Worm (Caenorhabditis elegans) whole organism, young adult: ENCODE results near the gene srd-45.

Source experiments
- B0019.2 ChIP-seq: fragments of 200-800 bp; sonication (Bioruptor generic); conservative IDR thresholded peaks from 2 replicates; pipeline ENCODE4 v1.3.6; 2022; ENCODE audit warnings: missing genetic modification reagents, missing genetic modification characterization, missing compliant biosample characterization
- B0035.1 ChIP-seq: sonication (generic microtip); optimal IDR thresholded peaks from 2 replicates; lab custom pipeline; 2016; ENCODE audit warnings: missing genetic modification characterization, mild to moderate bottlenecking, missing compliant biosample characterization, missing genotype, missing genetic modification reagents
- C06A6.2 ChIP-seq: fragments of 200-800 bp; sonication (Bioruptor generic); conservative IDR thresholded peaks from 2 replicates; pipeline ENCODE4 v1.3.6; 2022; ENCODE audit warnings: missing genetic modification characterization, missing compliant biosample characterization
- D2030.7 ChIP-seq: fragments of 200-800 bp; sonication (Bioruptor generic); IDR thresholded peaks from 2 replicates; pipeline ENCODE4 v1.3.6; 2022; ENCODE audit warnings: missing genetic modification reagents, missing genetic modification characterization, missing compliant biosample characterization
- F23B12.7 ChIP-seq: sonication (generic microtip); optimal IDR thresholded peaks from 2 replicates; lab custom pipeline; 2017; ENCODE audit warnings: missing genetic modification characterization, mild to moderate bottlenecking, missing compliant biosample characterization, antibody characterized with exemption, moderate library complexity; ENCODE audit not compliant: insufficient read depth
- F55B11.4 ChIP-seq: sonication (generic microtip); optimal IDR thresholded peaks from 2 replicates; lab custom pipeline; 2016; ENCODE audit warnings: missing compliant biosample characterization, missing genetic modification characterization, borderline replicate concordance; ENCODE audit not compliant: insufficient read depth
- F57A8.1 ChIP-seq: fragments of 200-800 bp; sonication (Bioruptor generic); optimal IDR thresholded peaks from 2 replicates; lab custom pipeline; 2018; ENCODE audit warnings: mild to moderate bottlenecking, missing genetic modification characterization, moderate library complexity, missing compliant biosample characterization
- Y53F4B.3 ChIP-seq: fragments of 200-800 bp; sonication (Bioruptor generic); IDR thresholded peaks from 2 replicates; pipeline ENCODE4 v1.3.6; 2022; ENCODE audit warnings: missing genetic modification reagents, missing genetic modification characterization, missing compliant biosample characterization
- Y53G8AR.9 ChIP-seq: fragments of 200-800 bp; sonication (Bioruptor generic); conservative IDR thresholded peaks from 2 replicates; pipeline ENCODE4 v1.3.6; 2022; ENCODE audit warnings: missing genetic modification reagents, missing genetic modification characterization, missing compliant biosample characterization
- Y56A3A.18 ChIP-seq: fragments of 200-800 bp; sonication (Bioruptor generic); IDR thresholded peaks from 2 replicates; pipeline ENCODE4 v1.3.6; 2022; ENCODE audit warnings: missing genetic modification reagents, missing genetic modification characterization, missing compliant biosample characterization
- Y79H2A.3 ChIP-seq: fragments of 200-800 bp; sonication (Bioruptor generic); conservative IDR thresholded peaks from 2 replicates; pipeline ENCODE4 v1.3.6; 2022; ENCODE audit warnings: missing genetic modification reagents, missing genetic modification characterization, missing compliant biosample characterization
- Y95B8A.8 ChIP-seq: fragments of 200-800 bp; sonication (Bioruptor generic); IDR thresholded peaks from 2 replicates; pipeline ENCODE4 v1.3.6; 2022; ENCODE audit warnings: missing genetic modification reagents, missing genetic modification characterization, missing compliant biosample characterization
- ama-1 ChIP-seq, 3 experiments: fragments of 150-350 bp in 1 of 3; sonication (generic microtip) in 2 of 3; optimal IDR thresholded peaks; 2 replicates each; lab custom pipeline; 2014 to 2018; ENCODE audit warnings: missing biosample characterization in 2 of 3, missing genetic modification characterization in 2 of 3, missing genetic modification reagents in 2 of 3
- aptf-2 ChIP-seq: fragments of 200-800 bp; sonication (Bioruptor generic); conservative IDR thresholded peaks from 2 replicates; pipeline ENCODE4 v1.3.6; 2022; ENCODE audit warnings: missing genetic modification reagents, missing genetic modification characterization, missing compliant biosample characterization
- attf-5 ChIP-seq: fragments of 200-800 bp; sonication (Bioruptor generic); optimal IDR thresholded peaks from 2 replicates; lab custom pipeline; 2018; ENCODE audit warnings: mild to moderate bottlenecking, missing genetic modification characterization, missing compliant biosample characterization
- attf-6 ChIP-seq: fragments of 200-800 bp; sonication (Bioruptor generic); IDR thresholded peaks from 2 replicates; pipeline ENCODE4 v1.3.6; 2022; ENCODE audit warnings: missing genetic modification reagents, missing genetic modification characterization, missing compliant biosample characterization
- bed-2 ChIP-seq: fragments of 200-800 bp; sonication (Bioruptor generic); IDR thresholded peaks from 2 replicates; pipeline ENCODE4 v1.3.6; 2022; ENCODE audit warnings: missing genetic modification reagents, missing genetic modification characterization, missing compliant biosample characterization
- cebp-1 ChIP-seq, 2 experiments: fragments of 200-800 bp in 1 of 2; sonication (Bioruptor generic) in 1 of 2; sonication (generic microtip) in 1 of 2; IDR thresholded peaks in 1 of 2; optimal IDR thresholded peaks in 1 of 2; 2 replicates each; pipeline versions ENCODE4 v1.3.6 to Lab custom; 2017 to 2022; ENCODE audit warnings: missing compliant biosample characterization in 2 of 2, missing genetic modification characterization in 2 of 2, mild to moderate bottlenecking in 1 of 2, missing genetic modification reagents in 1 of 2, moderate library complexity in 1 of 2
- ceh-40 ChIP-seq: fragments of 200-800 bp; sonication (Bioruptor generic); IDR thresholded peaks from 2 replicates; pipeline ENCODE4 v1.3.6; 2022; ENCODE audit warnings: missing genetic modification characterization, missing compliant biosample characterization
- ceh-79 ChIP-seq: sonication (generic microtip); optimal IDR thresholded peaks from 2 replicates; lab custom pipeline; 2017; ENCODE audit warnings: mild to moderate bottlenecking, missing genetic modification characterization, missing compliant biosample characterization
- ceh-91 ChIP-seq: fragments of 200-800 bp; sonication (Bioruptor generic); IDR thresholded peaks from 2 replicates; pipeline ENCODE4 v1.3.6; 2022; ENCODE audit warnings: missing genetic modification reagents, missing genetic modification characterization, missing compliant biosample characterization
- dpff-1 ChIP-seq: sonication (generic microtip); optimal IDR thresholded peaks from 2 replicates; lab custom pipeline; 2017; ENCODE audit warnings: mild to moderate bottlenecking, missing genetic modification characterization, missing compliant biosample characterization
- egrh-3 ChIP-seq: fragments of 200-800 bp; sonication (Bioruptor generic); IDR thresholded peaks from 2 replicates; pipeline ENCODE4 v1.3.6; 2022; ENCODE audit warnings: missing genetic modification reagents, missing genetic modification characterization, missing compliant biosample characterization
- ekl-4 ChIP-seq: fragments of 200-800 bp; sonication (Bioruptor generic); IDR thresholded peaks from 2 replicates; pipeline ENCODE4 v1.3.6; 2022; ENCODE audit warnings: missing genetic modification reagents, missing genetic modification characterization, missing compliant biosample characterization
- fkh-3 ChIP-seq: sonication (generic microtip); optimal IDR thresholded peaks from 2 replicates; lab custom pipeline; 2016; ENCODE audit warnings: mild to moderate bottlenecking, missing genetic modification characterization, missing compliant biosample characterization
- gei-17 ChIP-seq: fragments of 200-800 bp; sonication (Bioruptor generic); optimal IDR thresholded peaks from 2 replicates; lab custom pipeline; 2018; ENCODE audit warnings: mild to moderate bottlenecking, missing genetic modification characterization, missing compliant biosample characterization
- hlh-26 ChIP-seq: fragments of 200-800 bp; sonication (Bioruptor generic); conservative IDR thresholded peaks from 2 replicates; pipeline ENCODE4 v1.3.6; 2022; ENCODE audit warnings: missing genetic modification reagents, missing genetic modification characterization, missing compliant biosample characterization
- hmg-1.2 ChIP-seq: fragments of 200-800 bp; sonication (Bioruptor generic); IDR thresholded peaks from 2 replicates; pipeline ENCODE4 v1.3.6; 2022; ENCODE audit warnings: missing genetic modification reagents, missing genetic modification characterization, missing compliant biosample characterization
- hrde-1 ChIP-seq: sonication (generic microtip); optimal IDR thresholded peaks from 2 replicates; lab custom pipeline; 2016; ENCODE audit warnings: missing genetic modification characterization, mild to moderate bottlenecking, missing compliant biosample characterization, moderate library complexity, missing genotype, missing genetic modification reagents, borderline replicate concordance
- let-607 ChIP-seq, 2 experiments: fragments of 200-800 bp in 1 of 2; sonication (Bioruptor generic) in 1 of 2; sonication (generic microtip) in 1 of 2; optimal IDR thresholded peaks; 2 replicates each; lab custom pipeline; 2016 to 2018; ENCODE audit warnings: mild to moderate bottlenecking in 2 of 2, missing compliant biosample characterization in 2 of 2, missing genetic modification characterization in 2 of 2, moderate library complexity in 2 of 2, missing genotype in 1 of 2
- lin-54 ChIP-seq: fragments of 200-800 bp; sonication (Bioruptor generic); optimal IDR thresholded peaks from 2 replicates; lab custom pipeline; 2018; ENCODE audit warnings: mild to moderate bottlenecking, missing genetic modification characterization, missing compliant biosample characterization
- lsl-1 ChIP-seq: fragments of 200-800 bp; sonication (Bioruptor generic); optimal IDR thresholded peaks from 2 replicates; lab custom pipeline; 2018; ENCODE audit warnings: mild to moderate bottlenecking, missing genetic modification characterization, moderate library complexity, missing compliant biosample characterization
- nfya-1 ChIP-seq: sonication (generic microtip); optimal IDR thresholded peaks from 2 replicates; lab custom pipeline; 2017; ENCODE audit warnings: antibody characterized with exemption, missing compliant biosample characterization, missing genetic modification characterization, borderline replicate concordance; ENCODE audit not compliant: insufficient read depth
- nfyb-1 ChIP-seq: fragments of 200-800 bp; sonication (Bioruptor generic); IDR thresholded peaks from 2 replicates; pipeline ENCODE4 v1.3.6; 2022; ENCODE audit warnings: missing genetic modification reagents, missing genetic modification characterization, missing compliant biosample characterization
- nhr-80 ChIP-seq: sonication (generic microtip); optimal IDR thresholded peaks from 2 replicates; lab custom pipeline; 2016; ENCODE audit warnings: missing genetic modification characterization, missing compliant biosample characterization
- nhr-90 ChIP-seq: sonication (generic microtip); optimal IDR thresholded peaks from 2 replicates; lab custom pipeline; 2016; ENCODE audit warnings: missing genotype, mild to moderate bottlenecking, missing genetic modification characterization, missing compliant biosample characterization
- repo-1 ChIP-seq: sonication (generic microtip); optimal IDR thresholded peaks from 2 replicates; lab custom pipeline; 2017; ENCODE audit warnings: mild to moderate bottlenecking, missing genetic modification characterization, missing compliant biosample characterization
- snpc-3.4 ChIP-seq: sonication (generic microtip); optimal IDR thresholded peaks from 2 replicates; lab custom pipeline; 2017; ENCODE audit warnings: missing genetic modification characterization, mild to moderate bottlenecking, missing compliant biosample characterization, antibody characterized with exemption, moderate library complexity, missing genotype, missing genetic modification reagents
- somi-1 ChIP-seq: fragments of 200-800 bp; sonication (Bioruptor generic); optimal IDR thresholded peaks from 2 replicates; lab custom pipeline; 2018; ENCODE audit warnings: mild to moderate bottlenecking, missing genetic modification characterization, missing compliant biosample characterization
- sptf-2 ChIP-seq: fragments of 200-800 bp; sonication (Bioruptor generic); optimal IDR thresholded peaks from 2 replicates; lab custom pipeline; 2018; ENCODE audit warnings: mild to moderate bottlenecking, missing genetic modification characterization, missing compliant biosample characterization
- tbx-9 ChIP-seq: sonication (generic microtip); optimal IDR thresholded peaks from 2 replicates; lab custom pipeline; 2016; ENCODE audit warnings: borderline replicate concordance, missing genetic modification characterization, inconsistent platforms, missing compliant biosample characterization
- tlf-1 ChIP-seq: fragments of 200-800 bp; sonication (Bioruptor generic); optimal IDR thresholded peaks from 2 replicates; lab custom pipeline; 2018; ENCODE audit warnings: mild to moderate bottlenecking, missing genetic modification characterization, missing compliant biosample characterization
- unc-62 ChIP-seq: fragments of 150-350 bp; optimal IDR thresholded peaks from 2 replicates; lab custom pipeline; 2014; ENCODE audit warnings: missing biosample characterization, missing genetic modification reagents, missing genetic modification characterization

srd-45 gene

ce11 chrX:12360444-12360843 is 31.7 kb downstream of the srd-45 start, which contains the start of the genes nspc-15 and F19H6.6 (continued):
- TF ChIP-seq lin-54 (GFP tag; lab: Kevin White, UChicago) (no peak), Y95B8A.8 (GFP tag; lab: Robert Waterston, UW) (no peak), F55B11.4 (no peak), hlh-26 (GFP tag; lab: Robert Waterston, UW) (no peak)

ce11 chrX:12362951-12363486 is 34.2 kb downstream of the srd-45 start:
- no peak for TF ChIP-seq unc-62 (GFP tag; lab: Kevin White, UChicago)
- TF ChIP-seq B0019.2 (GFP tag; lab: Robert Waterston, UW) = no peak
- no peak for TF ChIP-seq aptf-2 (GFP tag; lab: Robert Waterston, UW)
- peak; percentile 38 for TF ChIP-seq sptf-2 (GFP tag; lab: Kevin White, UChicago)
- TF ChIP-seq gei-17 (GFP tag; lab: Kevin White, UChicago) = peak; percentile 97
- no peak for TF ChIP-seq ceh-91 (GFP tag; lab: Robert Waterston, UW)
- peak; percentile 85 for TF ChIP-seq F57A8.1 (GFP tag; lab: Kevin White, UChicago)
- TF ChIP-seq hlh-26 (GFP tag; lab: Robert Waterston, UW) = no peak
- TF ChIP-seq attf-6 (GFP tag; lab: Robert Waterston, UW) = no peak
- no peak for TF ChIP-seq fkh-3
- TF ChIP-seq nhr-80 (tag; lab: Kevin White, UChicago) = peak; percentile 96
- TF ChIP-seq D2030.7 (GFP tag; lab: Robert Waterston, UW) = no peak
- TF ChIP-seq nfya-1 (tag; lab: Kevin White, UChicago) = no peak
- TF ChIP-seq nfyb-1 (GFP tag; lab: Robert Waterston, UW) = peak; percentile 95
- TF ChIP-seq bed-2 (GFP tag; lab: Robert Waterston, UW) = peak; percentile 29; the same call in 1 of the 2 replicates
- TF ChIP-seq hmg-1.2 (GFP tag; lab: Robert Waterston, UW) = peak; percentile 81
- TF ChIP-seq attf-5 (GFP tag; lab: Kevin White, UChicago) = peak; percentile 54
- peak; percentile 95 for TF ChIP-seq B0035.1 (tag; lab: Kevin White, UChicago)
- peak; percentile 91 for TF ChIP-seq nhr-90 (tag; lab: Kevin White, UChicago)
- 0 out of 2 replicates have a peak, but pooled peaks have one; percentile 28 for TF ChIP-seq ceh-40 (GFP tag; lab: Robert Waterston, UW)
- TF ChIP-seq Y95B8A.8 (GFP tag; lab: Robert Waterston, UW) = no peak
- TF ChIP-seq ama-1 (optimal IDR thresholded peaks at IDR 0.05; lab: Kevin White, UChicago) = no peak
- peak in 1 of 2 experiments; percentile 73 for TF ChIP-seq ama-1 (GFP tag; optimal IDR thresholded peaks at IDR 0.05; lab: Kevin White, UChicago)
- TF ChIP-seq tlf-1 = peak; percentile 97
- TF ChIP-seq lsl-1 = no peak
- TF ChIP-seq snpc-3.4 = peak; percentile 36
- TF ChIP-seq Y56A3A.18 = peak; percentile 98
- peak; percentile 86 for TF ChIP-seq dpff-1 (tag; lab: Kevin White, UChicago)
- no peak for TF ChIP-seq tbx-9 (tag; lab: Kevin White, UChicago)
- no peak for TF ChIP-seq Y53F4B.3 (GFP tag; lab: Robert Waterston, UW)
- peak; percentile 99 for TF ChIP-seq repo-1 (tag; lab: Kevin White, UChicago)
- TF ChIP-seq somi-1 = peak; percentile 97
- peak; percentile 78 for TF ChIP-seq cebp-1 (GFP tag; IDR thresholded peaks at IDR 0.05; lab: Robert Waterston, UW)
- peak; percentile 96 for TF ChIP-seq cebp-1 (tag; optimal IDR thresholded peaks at IDR 0.05; lab: Kevin White, UChicago)
- peak; percentile 97 for TF ChIP-seq Y53G8AR.9
- TF ChIP-seq hrde-1 (tag; lab: Kevin White, UChicago) = peak; percentile 51
- peak; percentile 86 for TF ChIP-seq ceh-79
- TF ChIP-seq F23B12.7 (tag; lab: Kevin White, UChicago) = peak; percentile 97
- TF ChIP-seq lin-54 (GFP tag; lab: Kevin White, UChicago) = peak; percentile 88
- no peak for TF ChIP-seq Y79H2A.3 (GFP tag; lab: Robert Waterston, UW)
- TF ChIP-seq ekl-4 (GFP tag; lab: Robert Waterston, UW) = peak; percentile 73
- peak; percentile 95 for TF ChIP-seq C06A6.2 (GFP tag; lab: Robert Waterston, UW)
- TF ChIP-seq egrh-3 (GFP tag; lab: Robert Waterston, UW) = 0 out of 2 replicates have a peak, but pooled peaks have one; percentile 16
- TF ChIP-seq let-607 (tag; optimal IDR thresholded peaks at IDR 0.05; lab: Kevin White, UChicago) = peak; percentile 76 to 93
